Worm (Caenorhabditis elegans): Measurements from ENCODE around the gene srsx-32.

srsx-32 gene

DNA sequence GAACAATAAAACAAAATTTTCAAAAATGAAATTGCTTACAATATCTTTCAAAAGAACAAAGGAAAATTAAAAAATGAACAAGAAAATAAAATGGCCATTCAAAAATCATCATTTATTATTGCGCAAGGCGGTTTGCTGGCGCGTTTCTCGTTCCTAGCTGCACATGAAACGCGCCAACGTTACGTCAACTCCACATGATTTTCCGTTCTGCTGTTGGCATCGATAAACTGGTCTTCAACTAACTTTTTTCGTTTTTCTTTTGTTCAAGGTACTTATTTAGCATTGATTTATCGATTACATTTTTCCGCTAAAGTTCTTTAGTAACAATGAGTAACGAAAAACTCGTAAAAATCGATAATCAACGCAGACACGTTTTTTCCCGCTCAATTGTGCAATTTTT, 43.2 kb downstream of the srsx-32 start, which contains the start of the genes Y57E12AL.6 and Y57E12AL.1 (continued):
- TF ChIP-seq ceh-100 (GFP tag; IDR thresholded peaks at IDR 0.05), result 0 out of 2 replicates have a peak, but pooled peaks have one; percentile 11
- no peak for TF ChIP-seq rec-8 (tag; optimal IDR thresholded peaks at IDR 0.05)
- TF ChIP-seq ceh-40 (GFP tag; IDR thresholded peaks at IDR 0.05), result no peak
- TF ChIP-seq somi-1 (GFP tag; optimal IDR thresholded peaks at IDR 0.05), result peak; percentile 66
- peak; percentile 56 for TF ChIP-seq lsl-1 (GFP tag; optimal IDR thresholded peaks at IDR 0.05)
- no peak for TF ChIP-seq ceh-58 (GFP tag; IDR thresholded peaks at IDR 0.05)
- peak; percentile 71 for TF ChIP-seq snpc-1.1 (tag; optimal IDR thresholded peaks at IDR 0.05; ENCODE audit: insufficient read depth)
- peak; percentile 84 for TF ChIP-seq attf-5 (GFP tag; optimal IDR thresholded peaks at IDR 0.05)
- TF ChIP-seq bed-1 (GFP tag; IDR thresholded peaks at IDR 0.05), result no peak
- peak; percentile 98 for TF ChIP-seq ztf-18 (tag; optimal IDR thresholded peaks at IDR 0.05)
- TF ChIP-seq T26A5.8 (tag; optimal IDR thresholded peaks at IDR 0.05), result no peak
- peak; percentile 65; the same call in 1 of the 2 replicates for TF ChIP-seq B0336.3 (GFP tag; IDR thresholded peaks at IDR 0.05)
- TF ChIP-seq ztf-6 (GFP tag; IDR thresholded peaks at IDR 0.05), result no peak
- peak; percentile 78 for TF ChIP-seq K11D2.4 (GFP tag; IDR thresholded peaks at IDR 0.05)
- no peak for TF ChIP-seq F49E8.2 (tag; optimal IDR thresholded peaks at IDR 0.05; ENCODE audit: insufficient read depth)
- TF ChIP-seq madf-3 (GFP tag; IDR thresholded peaks at IDR 0.05), result peak; percentile 72
- no peak for TF ChIP-seq nhr-120 (GFP tag; IDR thresholded peaks at IDR 0.05)
- TF ChIP-seq snpc-1.3 (tag; optimal IDR thresholded peaks at IDR 0.05; ENCODE audit: insufficient read depth), result peak; percentile 25
- TF ChIP-seq D2030.7 (GFP tag; IDR thresholded peaks at IDR 0.05), result peak; percentile 65
- TF ChIP-seq unc-130 (GFP tag; optimal IDR thresholded peaks at IDR 0.05), result no peak
- TF ChIP-seq akir-1 (GFP tag; optimal IDR thresholded peaks at IDR 0.05), result no peak
- no peak for TF ChIP-seq nhr-27 (tag; optimal IDR thresholded peaks at IDR 0.05)
- no peak for TF ChIP-seq dpff-1 (tag; optimal IDR thresholded peaks at IDR 0.05)
- TF ChIP-seq rcor-1 (GFP tag; IDR thresholded peaks at IDR 0.05), result peak; percentile 43; the same call in 1 of the 2 replicates
- no peak for TF ChIP-seq egrh-3 (GFP tag; IDR thresholded peaks at IDR 0.05)
- TF ChIP-seq tbp1 (GFP tag; optimal IDR thresholded peaks at IDR 0.05), result peak; percentile 46
- TF ChIP-seq ekl-4 (GFP tag; IDR thresholded peaks at IDR 0.05), result peak; percentile 45; the same call in 1 of the 2 replicates
- TF ChIP-seq tlf-1 (GFP tag; optimal IDR thresholded peaks at IDR 0.05), result peak; percentile 59
- TF ChIP-seq zfh-2 (GFP tag; conservative IDR thresholded peaks at IDR 0.05), result 0 out of 2 replicates have a peak, but pooled peaks have one; percentile 15
- TF ChIP-seq sptf-2 (GFP tag; optimal IDR thresholded peaks at IDR 0.05), result no peak
- TF ChIP-seq hmg-1.2 (GFP tag; IDR thresholded peaks at IDR 0.05), result peak; percentile 43; the same call in 1 of the 2 replicates
- TF ChIP-seq hlh-12 (tag; optimal IDR thresholded peaks at IDR 0.05), result no peak
- no peak for TF ChIP-seq B0261.1 (tag; optimal IDR thresholded peaks at IDR 0.05)
- peak; percentile 33 to 82 for TF ChIP-seq let-607 (tag; optimal IDR thresholded peaks at IDR 0.05)
- peak; percentile 22 for TF ChIP-seq xnd-1 (tag; optimal IDR thresholded peaks at IDR 0.05)
- TF ChIP-seq Y53G8AR.9 (GFP tag; conservative IDR thresholded peaks at IDR 0.05), result peak; percentile 70; the same call in 1 of the 2 replicates
- no peak for TF ChIP-seq F52B5.7 (tag; optimal IDR thresholded peaks at IDR 0.05)
- no peak for TF ChIP-seq B0035.1 (tag; optimal IDR thresholded peaks at IDR 0.05)
- TF ChIP-seq ama-1 (optimal IDR thresholded peaks at IDR 0.05), result no peak
- no peak for TF ChIP-seq ama-1 (GFP tag; optimal IDR thresholded peaks at IDR 0.05)
- TF ChIP-seq ztf-3 (GFP tag; optimal IDR thresholded peaks at IDR 0.05), result no peak
